Fruit fly (Drosophila melanogaster) whole organism, embryonic: ENCODE results near the gene CG4338.

Source experiments
- Abd-B ChIP-seq: fragments of 200-800 bp; sonication (Bioruptor generic); optimal IDR thresholded peaks from 2 replicates; lab custom pipeline; 2018; ENCODE audit warnings: missing biosample characterization, mild to moderate bottlenecking, missing genetic modification characterization, moderate library complexity
- Adf1 ChIP-seq: fragments of 200-800 bp; sonication (Bioruptor generic); IDR thresholded peaks from 2 replicates; pipeline ENCODE4 v1.3.6; 2022; ENCODE audit warnings: missing biosample characterization, missing genetic modification characterization
- CG10431 ChIP-seq: fragments of 200-800 bp; sonication (Bioruptor generic); optimal IDR thresholded peaks from 3 replicates; lab custom pipeline; 2018; ENCODE audit warnings: missing biosample characterization, mild to moderate bottlenecking, missing genetic modification characterization
- CG11456 ChIP-seq: fragments of 200-800 bp; sonication (Bioruptor generic); IDR thresholded peaks from 3 replicates; pipeline ENCODE4 v1.3.6; 2022; ENCODE audit warnings: missing biosample characterization, missing genetic modification characterization
- CG11504 ChIP-seq: fragments of 200-800 bp; sonication (Bioruptor generic); optimal IDR thresholded peaks from 3 replicates; lab custom pipeline; 2019; ENCODE audit warnings: missing biosample characterization, mild to moderate bottlenecking, missing genetic modification characterization, moderate library complexity
- CG17385 ChIP-seq: fragments of 200-800 bp; sonication (Bioruptor generic); optimal IDR thresholded peaks from 3 replicates; lab custom pipeline; 2018; ENCODE audit warnings: missing biosample characterization, mild to moderate bottlenecking, missing genetic modification characterization
- CG2116 ChIP-seq: fragments of 200-800 bp; sonication (Bioruptor generic); optimal IDR thresholded peaks from 3 replicates; lab custom pipeline; 2018; ENCODE audit warnings: missing biosample characterization, mild to moderate bottlenecking, missing genetic modification characterization
- CG31365 ChIP-seq: fragments of 200-800 bp; sonication (Bioruptor generic); optimal IDR thresholded peaks from 2 replicates; lab custom pipeline; 2018; ENCODE audit warnings: missing biosample characterization, mild to moderate bottlenecking, missing genetic modification characterization
- CG3281 ChIP-seq: fragments of 200-800 bp; sonication (Bioruptor generic); optimal IDR thresholded peaks from 3 replicates; lab custom pipeline; 2017; ENCODE audit warnings: missing biosample characterization, mild to moderate bottlenecking, missing genetic modification characterization
- CG33213 ChIP-seq: fragments of 200-800 bp; sonication (Bioruptor generic); optimal IDR thresholded peaks from 3 replicates; lab custom pipeline; 2016; ENCODE audit warnings: missing biosample characterization, missing genetic modification characterization
- CG3995 ChIP-seq: fragments of 200-800 bp; sonication (Bioruptor generic); optimal IDR thresholded peaks from 3 replicates; lab custom pipeline; 2016; ENCODE audit warnings: missing biosample characterization, missing genetic modification characterization
- CG6813 ChIP-seq: fragments of 200-800 bp; sonication (Bioruptor generic); optimal IDR thresholded peaks from 2 replicates; lab custom pipeline; 2017; ENCODE audit warnings: missing biosample characterization, missing genetic modification characterization, mild to moderate bottlenecking, moderate library complexity, missing genetic modification reagents
- CG7556 ChIP-seq: fragments of 200-800 bp; sonication (Bioruptor generic); optimal IDR thresholded peaks from 2 replicates; lab custom pipeline; 2017; ENCODE audit warnings: missing biosample characterization, mild to moderate bottlenecking, missing genetic modification characterization
- CG8281 ChIP-seq: fragments of 200-800 bp; sonication (Bioruptor generic); optimal IDR thresholded peaks from 2 replicates; lab custom pipeline; 2018; ENCODE audit warnings: missing biosample characterization, mild to moderate bottlenecking, missing genetic modification characterization, moderate library complexity
- CG8944 ChIP-seq: fragments of 200-800 bp; sonication (Bioruptor generic); optimal IDR thresholded peaks from 3 replicates; lab custom pipeline; 2016; ENCODE audit warnings: missing biosample characterization, missing genetic modification characterization
- Chrac-16 ChIP-seq: fragments of 200-800 bp; sonication (Bioruptor generic); optimal IDR thresholded peaks from 3 replicates; lab custom pipeline; 2016; ENCODE audit warnings: missing biosample characterization, missing genetic modification characterization
- Dfd ChIP-seq, 2 experiments: fragments of >200 bp; optimal IDR thresholded peaks; 2 replicates each; lab custom pipeline; 2017; ENCODE audit warnings: missing biosample characterization in 2 of 2, missing genetic modification characterization in 2 of 2
- H2.0 ChIP-seq: fragments of 200-800 bp; sonication (Bioruptor generic); IDR thresholded peaks from 2 replicates; pipeline ENCODE4 v1.3.6; 2022; ENCODE audit warnings: missing biosample characterization, missing genetic modification characterization
- HLH3B ChIP-seq: fragments of 200-800 bp; sonication (Bioruptor generic); IDR thresholded peaks from 2 replicates; pipeline ENCODE4 v1.3.6; 2022; ENCODE audit warnings: missing biosample characterization, missing genetic modification characterization
- MESR4 ChIP-seq: fragments of 200-800 bp; sonication (Bioruptor generic); optimal IDR thresholded peaks from 2 replicates; lab custom pipeline; 2018; ENCODE audit warnings: missing biosample characterization, mild to moderate bottlenecking, missing genetic modification characterization, moderate library complexity
- Mad ChIP-seq: fragments of 200-800 bp; sonication (Bioruptor generic); optimal IDR thresholded peaks from 2 replicates; lab custom pipeline; 2016; ENCODE audit warnings: missing biosample characterization, missing genetic modification characterization
- Nf-YB ChIP-seq: fragments of 200-800 bp; sonication (Bioruptor generic); optimal IDR thresholded peaks from 3 replicates; lab custom pipeline; 2019; ENCODE audit warnings: missing biosample characterization, mild to moderate bottlenecking, missing genetic modification characterization, moderate library complexity
- Opbp ChIP-seq: fragments of 200-800 bp; sonication (Bioruptor generic); IDR thresholded peaks from 3 replicates; pipeline ENCODE4 v1.3.6; 2022; ENCODE audit warnings: missing biosample characterization, missing genetic modification characterization; ENCODE audit not compliant: partially characterized antibody
- PHDP ChIP-seq: fragments of 200-800 bp; sonication (Bioruptor generic); optimal IDR thresholded peaks from 3 replicates; lab custom pipeline; 2018; ENCODE audit warnings: missing biosample characterization, mild to moderate bottlenecking, missing genetic modification characterization, moderate library complexity
- Side ChIP-seq: fragments of 200-800 bp; sonication (Bioruptor generic); optimal IDR thresholded peaks from 2 replicates; lab custom pipeline; 2016; ENCODE audit warnings: missing biosample characterization, missing genetic modification characterization
- Sry-δ ChIP-seq: fragments of 200-800 bp; sonication (Bioruptor generic); optimal IDR thresholded peaks from 2 replicates; lab custom pipeline; 2016; ENCODE audit warnings: missing biosample characterization, missing genetic modification characterization
- Vsx1 ChIP-seq: fragments of 200-800 bp; sonication (Bioruptor generic); optimal IDR thresholded peaks from 2 replicates; lab custom pipeline; 2017; ENCODE audit warnings: missing biosample characterization, mild to moderate bottlenecking, missing genetic modification characterization, missing genetic modification reagents
- Xrp1 ChIP-seq: fragments of 200-800 bp; sonication (Bioruptor generic); IDR thresholded peaks from 2 replicates; pipeline ENCODE4 v1.3.6; 2022; ENCODE audit warnings: missing biosample characterization, missing genetic modification characterization
- ab ChIP-seq: fragments of 200-800 bp; sonication (Bioruptor generic); optimal IDR thresholded peaks from 2 replicates; lab custom pipeline; 2016; ENCODE audit warnings: missing biosample characterization, missing genetic modification characterization
- bowl ChIP-seq: fragments of 200-800 bp; sonication (Bioruptor generic); IDR thresholded peaks from 2 replicates; pipeline ENCODE4 v1.3.6; 2022; ENCODE audit warnings: missing biosample characterization, missing genetic modification characterization
- btn ChIP-seq: fragments of 200-800 bp; sonication (Bioruptor generic); optimal IDR thresholded peaks from 2 replicates; lab custom pipeline; 2016; ENCODE audit warnings: missing biosample characterization, missing genetic modification characterization
- dysf ChIP-seq: fragments of 200-800 bp; sonication (Bioruptor generic); IDR thresholded peaks from 3 replicates; pipeline ENCODE4 v1.3.6; 2022; ENCODE audit warnings: missing biosample characterization, missing genetic modification characterization
- emc ChIP-seq: fragments of 200-800 bp; sonication (Bioruptor generic); optimal IDR thresholded peaks from 2 replicates; lab custom pipeline; 2016; ENCODE audit warnings: missing biosample characterization, missing genetic modification characterization
- ewg ChIP-seq: fragments of 200-800 bp; sonication (Bioruptor generic); optimal IDR thresholded peaks from 3 replicates; lab custom pipeline; 2017; ENCODE audit warnings: mild to moderate bottlenecking, missing biosample characterization, missing genetic modification reagents, missing genetic modification characterization
- exex ChIP-seq: fragments of 200-800 bp; sonication (Bioruptor generic); optimal IDR thresholded peaks from 4 replicates; lab custom pipeline; 2018; ENCODE audit warnings: missing biosample characterization, mild to moderate bottlenecking, missing genetic modification characterization, moderate library complexity
- hb ChIP-seq: fragments of 200-800 bp; sonication (Bioruptor generic); IDR thresholded peaks from 3 replicates; pipeline ENCODE4 v1.3.6; 2022; ENCODE audit warnings: missing biosample characterization, missing genetic modification characterization; ENCODE audit not compliant: partially characterized antibody
- inv ChIP-seq: fragments of 200-800 bp; sonication (Bioruptor generic); IDR thresholded peaks from 2 replicates; pipeline ENCODE4 v1.3.6; 2022; ENCODE audit warnings: missing biosample characterization, missing genetic modification characterization; ENCODE audit not compliant: partially characterized antibody
- jing ChIP-seq: fragments of 200-800 bp; sonication (Bioruptor generic); optimal IDR thresholded peaks from 2 replicates; lab custom pipeline; 2018; ENCODE audit warnings: missing biosample characterization, mild to moderate bottlenecking, missing genetic modification characterization
- odd ChIP-seq: fragments of 200-800 bp; sonication (Bioruptor generic); optimal IDR thresholded peaks from 2 replicates; lab custom pipeline; 2017; ENCODE audit warnings: missing biosample characterization, mild to moderate bottlenecking, missing genetic modification characterization
- otp ChIP-seq: fragments of 200-800 bp; sonication (Bioruptor generic); IDR thresholded peaks from 3 replicates; pipeline ENCODE4, ENCODE4 v1.3.6; 2022; ENCODE audit warnings: missing biosample characterization, missing genetic modification characterization
- pb ChIP-seq: fragments of 200-800 bp; sonication (Bioruptor generic); optimal IDR thresholded peaks from 3 replicates; lab custom pipeline; 2016; ENCODE audit warnings: missing biosample characterization, missing genetic modification characterization
- pita ChIP-seq: fragments of 200-800 bp; sonication (Bioruptor generic); optimal IDR thresholded peaks from 2 replicates; lab custom pipeline; 2017; ENCODE audit warnings: missing biosample characterization, mild to moderate bottlenecking, missing genetic modification characterization
- row ChIP-seq: fragments of 200-800 bp; sonication (Bioruptor generic); IDR thresholded peaks from 3 replicates; pipeline ENCODE4 v1.3.6; 2022; ENCODE audit warnings: missing biosample characterization, missing genetic modification characterization
- sc ChIP-seq, 3 experiments: fragments of >200 bp in 2 of 3; fragments of 200-800 bp in 1 of 3; sonication (Bioruptor generic) in 1 of 3; optimal IDR thresholded peaks; 2 replicates in 2 of 3; 3 replicates in 1 of 3; lab custom pipeline; 2017; ENCODE audit warnings: mild to moderate bottlenecking in 1 of 3, missing biosample characterization in 1 of 3, missing genetic modification characterization in 1 of 3, missing genetic modification reagents in 1 of 3
- seq ChIP-seq: fragments of 200-800 bp; sonication (Bioruptor generic); IDR thresholded peaks from 2 replicates; pipeline ENCODE4 v1.3.6; 2022; ENCODE audit warnings: missing biosample characterization, missing genetic modification characterization
- sug ChIP-seq: fragments of 200-800 bp; optimal IDR thresholded peaks from 2 replicates; lab custom pipeline; 2019; ENCODE audit warnings: missing biosample characterization, mild to moderate bottlenecking, missing genetic modification characterization, moderate library complexity
- tll ChIP-seq, 2 experiments: fragments of 200-800 bp in 1 of 2; fragments of >200 bp in 1 of 2; sonication (Bioruptor generic) in 1 of 2; optimal IDR thresholded peaks; 2 replicates each; lab custom pipeline; 2017 to 2019; ENCODE audit warnings: missing biosample characterization in 2 of 2, missing genetic modification characterization in 2 of 2, mild to moderate bottlenecking in 1 of 2, moderate library complexity in 1 of 2
- toy ChIP-seq: fragments of 200-800 bp; sonication (Bioruptor generic); IDR thresholded peaks from 2 replicates; pipeline ENCODE4 v1.3.6; 2022; ENCODE audit warnings: missing biosample characterization, missing genetic modification characterization
- z ChIP-seq: fragments of 200-800 bp; sonication (Bioruptor generic); IDR thresholded peaks from 3 replicates; pipeline ENCODE4 v1.3.6; 2022; ENCODE audit warnings: missing biosample characterization, missing genetic modification characterization

CG4338 gene

dm6 chr3R:15280619-15281334, 5.5 kb downstream of the CG4338 start (continued):
- no peak for TF ChIP-seq Adf1
- TF ChIP-seq bowl (GFP tag; lab: Robert Waterston, UW): no peak
- TF ChIP-seq CG11504 (tag; lab: Kevin White, UChicago): peak; percentile 81
- TF ChIP-seq pita (GFP tag; lab: Kevin White, UChicago): no peak
- TF ChIP-seq CG17385 (GFP tag; lab: Kevin White, UChicago): peak; percentile 51
- TF ChIP-seq pb (GFP tag; lab: Kevin White, UChicago): no peak
- peak; percentile 49 for TF ChIP-seq Nf-YB (GFP tag; lab: Kevin White, UChicago)
- TF ChIP-seq Opbp (GFP tag; lab: Robert Waterston, UW): no peak
- peak in 1 of 2 experiments; percentile 13 for TF ChIP-seq tll (GFP tag; optimal IDR thresholded peaks at IDR 0.05; lab: Kevin White, UChicago)
- peak; percentile 56 for TF ChIP-seq PHDP (tag; lab: Kevin White, UChicago)
- no peak; the same call in none of the 3 replicates for TF ChIP-seq dysf (GFP tag; lab: Robert Waterston, UW)
- TF ChIP-seq seq (GFP tag; lab: Robert Waterston, UW): no peak
- peak; percentile 12 for TF ChIP-seq exex (tag; lab: Kevin White, UChicago)
- peak; percentile 46 for TF ChIP-seq odd (GFP tag; lab: Kevin White, UChicago)
- peak; percentile 54 for TF ChIP-seq ewg (GFP tag; lab: Kevin White, UChicago)
- TF ChIP-seq HLH3B (GFP tag; lab: Robert Waterston, UW): peak; percentile 38
- no peak for TF ChIP-seq MESR4
- no peak for TF ChIP-seq CG3995 (GFP tag; lab: Kevin White, UChicago)
- TF ChIP-seq sug: peak; percentile 62
- TF ChIP-seq CG3281 (GFP tag; lab: Kevin White, UChicago): peak; percentile 64
- no peak for TF ChIP-seq Dfd (GFP tag; optimal IDR thresholded peaks at IDR 0.05; lab: Kevin White, UChicago)
- TF ChIP-seq Xrp1: peak; percentile 55; the same call in 1 of the 2 replicates
- peak; percentile 36 for TF ChIP-seq CG2116 (GFP tag; lab: Kevin White, UChicago)
- TF ChIP-seq Chrac-16: peak; percentile 51
- no peak for TF ChIP-seq CG8944 (GFP tag; lab: Kevin White, UChicago)
- TF ChIP-seq Vsx1 (GFP tag; lab: Kevin White, UChicago): peak; percentile 62
- no peak for TF ChIP-seq btn (GFP tag; lab: Kevin White, UChicago)
- peak; percentile 65 for TF ChIP-seq Abd-B
- TF ChIP-seq inv (GFP tag; lab: Robert Waterston, UW): no peak
- TF ChIP-seq CG6813: peak; percentile 33
- TF ChIP-seq row (GFP tag; lab: Robert Waterston, UW): peak; percentile 69
- TF ChIP-seq CG11456: no peak
- no peak for TF ChIP-seq toy (GFP tag; lab: Robert Waterston, UW)
- TF ChIP-seq ab: no peak
- TF ChIP-seq CG7556: peak; percentile 85
- TF ChIP-seq Side: no peak
- 0 out of 2 replicates have a peak, but pooled peaks have one; percentile 29 for TF ChIP-seq H2.0 (GFP tag; lab: Robert Waterston, UW)
- no peak for TF ChIP-seq hb (GFP tag; lab: Robert Waterston, UW)
- TF ChIP-seq Sry-δ (GFP tag; lab: Kevin White, UChicago): no peak
- no peak for TF ChIP-seq sc (optimal IDR thresholded peaks at IDR 0.05; lab: Kevin White, UChicago)
- TF ChIP-seq sc (GFP tag; optimal IDR thresholded peaks at IDR 0.05; lab: Kevin White, UChicago): peak; percentile 78
- TF ChIP-seq CG10431: peak; percentile 60
- TF ChIP-seq CG8281: peak; percentile 40
- no peak for TF ChIP-seq CG33213
- TF ChIP-seq jing (GFP tag; lab: Kevin White, UChicago): no peak
- no peak for TF ChIP-seq emc (GFP tag; lab: Kevin White, UChicago)
- TF ChIP-seq Mad (GFP tag; lab: Kevin White, UChicago): peak; percentile 32
- TF ChIP-seq otp (GFP tag; lab: Robert Waterston, UW): no peak
- TF ChIP-seq z (GFP tag; lab: Robert Waterston, UW): no peak
- TF ChIP-seq CG31365: no peak
